Worm (Caenorhabditis elegans) whole organism, mixed stage, embryonic: ENCODE results near the gene srx-102.

ENCODE experiments used
- blmp-1 ChIP-seq: fragments of 150-350 bp; optimal IDR thresholded peaks from 2 replicates; lab custom pipeline; 2014; ENCODE audit warnings: missing biosample characterization, missing genetic modification characterization
- elt-3 ChIP-seq: fragments of 150-350 bp; optimal IDR thresholded peaks from 2 replicates; lab custom pipeline; 2014; ENCODE audit warnings: missing biosample characterization, missing genetic modification characterization
- hlh-1 ChIP-seq: fragments of 150-350 bp; optimal IDR thresholded peaks from 2 replicates; lab custom pipeline; 2014; ENCODE audit warnings: missing biosample characterization, missing genetic modification reagents, missing genetic modification characterization
- mep-1 ChIP-seq: fragments of 150-350 bp; optimal IDR thresholded peaks from 2 replicates; lab custom pipeline; 2017; ENCODE audit warnings: missing biosample characterization, missing genetic modification reagents, missing genetic modification characterization, inconsistent platforms
- nhr-76 ChIP-seq: sonication (generic microtip); optimal IDR thresholded peaks from 2 replicates; lab custom pipeline; 2017; ENCODE audit warnings: missing biosample characterization, missing genetic modification characterization
- unc-39 ChIP-seq: fragments of 150-350 bp; optimal IDR thresholded peaks from 2 replicates; lab custom pipeline; 2014; ENCODE audit warnings: missing biosample characterization, missing genetic modification characterization
- ztf-11 ChIP-seq: fragments of 150-350 bp; optimal IDR thresholded peaks from 2 replicates; lab custom pipeline; 2014; ENCODE audit warnings: missing biosample characterization, missing genetic modification characterization

ce11 chrII:3670956-3671355, 23.6 kb downstream of the srx-102 start, which contains the start of gene srx-98:
- TF ChIP-seq hlh-1 (no peak), unc-39 (tag; lab: Kevin White, UChicago) (no peak), elt-3 (no peak), blmp-1 (no peak), nhr-76 (tag; lab: Kevin White, UChicago) (no peak), ztf-11 (tag; lab: Kevin White, UChicago) (no peak), mep-1 (tag; lab: Kevin White, UChicago) (no peak)
